Worm (Caenorhabditis elegans) whole organism, dauer: Measurements from ENCODE around the gene oxy-4.

Source experiments
- unc-62 ChIP-seq: sonication (generic microtip); optimal IDR thresholded peaks from 2 replicates; lab custom pipeline; 2017; ENCODE audit warnings: missing biosample characterization, missing genetic modification reagents, missing genetic modification characterization

oxy-4 gene

ce11 chrIII:5126988-5127387, 31.6 kb downstream of the oxy-4 start:
- TF ChIP-seq unc-62 (GFP tag; lab: Kevin White, UChicago) = no peak

- no peak for TF ChIP-seq unc-62 (GFP tag; lab: Kevin White, UChicago)
Observed at ce11 chrIII:5125759-5126158, 32.8 kb downstream of the oxy-4 start.

ce11 chrIII:5124385-5124784, 34.2 kb downstream of the oxy-4 start:
- no peak for TF ChIP-seq unc-62 (GFP tag; lab: Kevin White, UChicago)

ce11 chrIII:5120593-5120992, 38.0 kb downstream of the oxy-4 start:
- TF ChIP-seq unc-62 (GFP tag; lab: Kevin White, UChicago) = no peak

ce11 chrIII:5119063-5119462, 39.5 kb downstream of the oxy-4 start:
- TF ChIP-seq unc-62 (GFP tag; lab: Kevin White, UChicago) = no peak

- TF ChIP-seq unc-62 (GFP tag; lab: Kevin White, UChicago) = no peak
Observed at ce11 chrIII:5112998-5113397, 45.6 kb downstream of the oxy-4 start.

- TF ChIP-seq unc-62 (GFP tag; lab: Kevin White, UChicago) = no peak
Observed at ce11 chrIII:5112399-5112798, 46.2 kb downstream of the oxy-4 start.

- TF ChIP-seq unc-62 (GFP tag; lab: Kevin White, UChicago) = no peak
Observed at ce11 chrIII:5109401-5109800, 49.2 kb downstream of the oxy-4 start, which contains the start of gene sax-2. Gene sax-2 (plus strand): TSS chrIII:5109701.

ce11 chrIII:5108746-5109145, 49.8 kb downstream of the oxy-4 start:
- no peak for TF ChIP-seq unc-62 (GFP tag; lab: Kevin White, UChicago)

- no peak for TF ChIP-seq unc-62 (GFP tag; lab: Kevin White, UChicago)
Observed at ce11 chrIII:5107959-5108358, 50.6 kb downstream of the oxy-4 start.

ce11 chrIII:5106893-5107471, 51.6 kb downstream of the oxy-4 start, which contains the start of gene dpy-17:
Gene dpy-17 (plus strand): TSS chrIII:5107330.
- TF ChIP-seq unc-62 (GFP tag; lab: Kevin White, UChicago) = no peak

- TF ChIP-seq unc-62 (GFP tag; lab: Kevin White, UChicago) = no peak
Observed at ce11 chrIII:5105485-5105884, 53.1 kb downstream of the oxy-4 start.
